Fruit fly (Drosophila melanogaster) whole organism, embryonic: ENCODE results near the gene Osi14.

Source experiments
- ATbp ChIP-seq: fragments of 200-800 bp; sonication (Bioruptor generic); optimal IDR thresholded peaks from 2 replicates; lab custom pipeline; 2017; ENCODE audit warnings: missing biosample characterization, mild to moderate bottlenecking, missing genetic modification characterization, missing genetic modification reagents
- CG1647 ChIP-seq: fragments of 200-800 bp; sonication (Bioruptor generic); optimal IDR thresholded peaks from 3 replicates; lab custom pipeline; 2016; ENCODE audit warnings: missing biosample characterization, missing genetic modification characterization
- CG2202 ChIP-seq: fragments of 200-800 bp; sonication (Bioruptor generic); optimal IDR thresholded peaks from 2 replicates; lab custom pipeline; 2018; ENCODE audit warnings: missing biosample characterization, mild to moderate bottlenecking, missing genetic modification characterization
- Dad ChIP-seq: fragments of 200-800 bp; sonication (Bioruptor generic); optimal IDR thresholded peaks from 3 replicates; lab custom pipeline; 2016; ENCODE audit warnings: missing biosample characterization, missing genetic modification characterization
- E2f1 ChIP-seq: fragments of 200-800 bp; sonication (Bioruptor generic); IDR thresholded peaks from 2 replicates; pipeline ENCODE4 v1.3.6; 2022; ENCODE audit warnings: missing biosample characterization, missing genetic modification characterization
- seq ChIP-seq: fragments of 200-800 bp; sonication (Bioruptor generic); IDR thresholded peaks from 2 replicates; pipeline ENCODE4 v1.3.6; 2022; ENCODE audit warnings: missing biosample characterization, missing genetic modification characterization

- TF ChIP-seq seq (GFP tag; lab: Robert Waterston, UW) (no peak), CG2202 (no peak), E2f1 (no peak), CG1647 (GFP tag; lab: Kevin White, UChicago) (no peak), Dad (GFP tag; lab: Kevin White, UChicago) (no peak), ATbp (GFP tag; lab: Kevin White, UChicago) (no peak)
These were observed 20.7 kb upstream of the Osi14 start, which contains the start of gene Osi12 for dm6 chr3R:6278231-6278630.
